Fruit fly (Drosophila melanogaster): ENCODE measurements around the gene Osi20.

The Osi20 gene

dm6 chr3R:6353624-6354352 is 13.9 kb downstream of the Osi20 start:
- TF ChIP-seq Ets98B (GFP tag; IDR thresholded peaks at IDR 0.05) (no peak; the same call in 1 of the 2 replicates), CG32121 (GFP tag; IDR thresholded peaks at IDR 0.05) (peak; percentile 54), EcR (GFP tag; optimal IDR thresholded peaks at IDR 0.05) (no peak), CG15710 (tag; optimal IDR thresholded peaks at IDR 0.05) (peak; percentile 71), CG8301 (tag; optimal IDR thresholded peaks at IDR 0.05) (peak; percentile 82), Pif1B (GFP tag; optimal IDR thresholded peaks at IDR 0.05) (peak; percentile 73), CG4496 (GFP tag; IDR thresholded peaks at IDR 0.05) (peak; percentile 72; the same call in 2 of the 3 replicates), fd96Ca (GFP tag; IDR thresholded peaks at IDR 0.05) (no peak), Pif1A (GFP tag; optimal IDR thresholded peaks at IDR 0.05) (peak; percentile 82), CG13204 (GFP tag; optimal IDR thresholded peaks at IDR 0.05) (no peak), CG9948 (tag; optimal IDR thresholded peaks at IDR 0.05) (peak; percentile 79), gl (tag; optimal IDR thresholded peaks at IDR 0.05) (peak; percentile 39), CG8159 (tag; optimal IDR thresholded peaks at IDR 0.05) (peak; percentile 84), CG12605 (GFP tag; IDR thresholded peaks at IDR 0.05) (no peak), CG34367 (tag; optimal IDR thresholded peaks at IDR 0.05) (peak; percentile 70), D1 (tag; optimal IDR thresholded peaks at IDR 0.05) (peak; percentile 39), Snoo (tag; optimal IDR thresholded peaks at IDR 0.05) (peak; percentile 65), rn (GFP tag; IDR thresholded peaks at IDR 0.05) (no peak), CG14655 (GFP tag; optimal IDR thresholded peaks at IDR 0.05) (no peak), CG10348 (GFP tag; IDR thresholded peaks at IDR 0.05) (no peak), CG17806 (tag; optimal IDR thresholded peaks at IDR 0.05) (peak; percentile 79)

dm6 chr3R:6354408-6354807 is 14.5 kb downstream of the Osi20 start:
- no peak for TF ChIP-seq CG8301 (tag; optimal IDR thresholded peaks at IDR 0.05)
- TF ChIP-seq Pif1B (GFP tag; optimal IDR thresholded peaks at IDR 0.05) = no peak
- TF ChIP-seq CG10348 (GFP tag; IDR thresholded peaks at IDR 0.05) = no peak
- TF ChIP-seq CG17806 (tag; optimal IDR thresholded peaks at IDR 0.05) = no peak
- no peak for TF ChIP-seq gl (tag; optimal IDR thresholded peaks at IDR 0.05)
- no peak for TF ChIP-seq EcR (GFP tag; optimal IDR thresholded peaks at IDR 0.05)
- TF ChIP-seq Pif1A (GFP tag; optimal IDR thresholded peaks at IDR 0.05) = no peak
- TF ChIP-seq CG15710 (tag; optimal IDR thresholded peaks at IDR 0.05) = no peak

dm6 chr3R:6368100-6368499 is 28.2 kb downstream of the Osi20 start, which contains the start of gene CG42724:
Gene CG42724, minus strand, starts transcription at chr3R:6368288.
- TF ChIP-seq fd96Ca (GFP tag; IDR thresholded peaks at IDR 0.05) (peak; percentile 73), Ets98B (GFP tag; IDR thresholded peaks at IDR 0.05) (peak; percentile 28; the same call in 1 of the 2 replicates), CG14655 (GFP tag; optimal IDR thresholded peaks at IDR 0.05) (no peak)

- TF ChIP-seq CG9948 (tag; optimal IDR thresholded peaks at IDR 0.05) = peak; percentile 18
- no peak for TF ChIP-seq CG32121 (GFP tag; IDR thresholded peaks at IDR 0.05)
- TF ChIP-seq CG17806 (tag; optimal IDR thresholded peaks at IDR 0.05) = peak; percentile 31
- no peak for TF ChIP-seq fd96Ca (GFP tag; IDR thresholded peaks at IDR 0.05)
- peak; percentile 16 for TF ChIP-seq CG15710 (tag; optimal IDR thresholded peaks at IDR 0.05)
Observed at dm6 chr3R:6368550-6369238, 28.8 kb downstream of the Osi20 start, which contains the start of gene CG10286. Gene CG10286, plus strand, starts transcription at chr3R:6368965.

dm6 chr3R:6373512-6374306 is 33.8 kb downstream of the Osi20 start:
- TF ChIP-seq CG15710 (tag; optimal IDR thresholded peaks at IDR 0.05) (peak; percentile 7), CG14655 (GFP tag; optimal IDR thresholded peaks at IDR 0.05) (no peak), CG12605 (GFP tag; IDR thresholded peaks at IDR 0.05) (peak; percentile 34), CG8159 (tag; optimal IDR thresholded peaks at IDR 0.05) (peak; percentile 44), D1 (tag; optimal IDR thresholded peaks at IDR 0.05) (no peak), CG9948 (tag; optimal IDR thresholded peaks at IDR 0.05) (peak; percentile 3), Snoo (tag; optimal IDR thresholded peaks at IDR 0.05) (peak; percentile 9), Ets98B (GFP tag; IDR thresholded peaks at IDR 0.05) (peak; percentile 17; the same call in 1 of the 2 replicates), Pif1A (GFP tag; optimal IDR thresholded peaks at IDR 0.05) (no peak), CG34367 (tag; optimal IDR thresholded peaks at IDR 0.05) (no peak), CG32121 (GFP tag; IDR thresholded peaks at IDR 0.05) (0 out of 2 replicates have a peak, but pooled peaks have one; percentile 12), gl (tag; optimal IDR thresholded peaks at IDR 0.05) (peak; percentile 0), CG17806 (tag; optimal IDR thresholded peaks at IDR 0.05) (peak; percentile 11), EcR (GFP tag; optimal IDR thresholded peaks at IDR 0.05) (peak; percentile 61), CG4496 (GFP tag; IDR thresholded peaks at IDR 0.05) (peak; percentile 46; the same call in 1 of the 3 replicates), rn (GFP tag; IDR thresholded peaks at IDR 0.05) (no peak), CG8301 (tag; optimal IDR thresholded peaks at IDR 0.05) (peak; percentile 42), CG10348 (GFP tag; IDR thresholded peaks at IDR 0.05) (no peak), Pif1B (GFP tag; optimal IDR thresholded peaks at IDR 0.05) (no peak), CG13204 (GFP tag; optimal IDR thresholded peaks at IDR 0.05) (no peak), fd96Ca (GFP tag; IDR thresholded peaks at IDR 0.05) (no peak)
